Fruit fly (Drosophila melanogaster): ENCODE results near the gene CG13250.

CG13250 gene

dm6 chr3L:20536919-20537318, 3.4 kb downstream of the CG13250 start:
- TF ChIP-seq cic (GFP tag; optimal IDR thresholded peaks at IDR 0.05) (no peak), kay (GFP tag; ENCODE audit: borderline replicate concordance) (peak; percentile 63)

dm6 chr3L:20537655-20538300, 4.3 kb downstream of the CG13250 start:
- TF ChIP-seq Mnt (GFP tag; optimal IDR thresholded peaks at IDR 0.05) (no peak), kay (GFP tag; ENCODE audit: borderline replicate concordance) (peak; percentile 78), CG5204 (GFP tag; optimal IDR thresholded peaks at IDR 0.05) (peak; percentile 19), toe (GFP tag; optimal IDR thresholded peaks at IDR 0.05) (no peak), Clk (GFP tag; optimal IDR thresholded peaks at IDR 0.05) (no peak), cic (GFP tag; optimal IDR thresholded peaks at IDR 0.05) (peak; percentile 56), ovo (GFP tag; optimal IDR thresholded peaks at IDR 0.05) (no peak), CG7045 (GFP tag; optimal IDR thresholded peaks at IDR 0.05) (no peak), bab1 (GFP tag; optimal IDR thresholded peaks at IDR 0.05) (no peak), Crg-1 (GFP tag; optimal IDR thresholded peaks at IDR 0.05) (no peak), CG7101 (tag; optimal IDR thresholded peaks at IDR 0.05) (no peak), CG14711 (tag; optimal IDR thresholded peaks at IDR 0.05) (no peak), CG33017 (tag; optimal IDR thresholded peaks at IDR 0.05) (no peak)

dm6 chr3L:20538458-20538857, 4.9 kb downstream of the CG13250 start:
- TF ChIP-seq toe (GFP tag; optimal IDR thresholded peaks at IDR 0.05) = no peak

- TF ChIP-seq Mnt (GFP tag; optimal IDR thresholded peaks at IDR 0.05) (peak; percentile 4), CG1620 (GFP tag; optimal IDR thresholded peaks at IDR 0.05) (no peak), CG33017 (tag; optimal IDR thresholded peaks at IDR 0.05) (no peak), tj (GFP tag; optimal IDR thresholded peaks at IDR 0.05) (peak; percentile 98), Clk (GFP tag; optimal IDR thresholded peaks at IDR 0.05) (no peak), cic (GFP tag; optimal IDR thresholded peaks at IDR 0.05) (peak; percentile 28), CG5204 (GFP tag; optimal IDR thresholded peaks at IDR 0.05) (no peak), ovo (GFP tag; optimal IDR thresholded peaks at IDR 0.05) (no peak), kay (GFP tag; ENCODE audit: borderline replicate concordance) (peak; percentile 72), CG7045 (GFP tag; optimal IDR thresholded peaks at IDR 0.05) (no peak)
Observed at dm6 chr3L:20539116-20539990, 5.8 kb downstream of the CG13250 start.

- TF ChIP-seq CG14711 (tag; optimal IDR thresholded peaks at IDR 0.05) (peak; percentile 76), cnc (optimal IDR thresholded peaks at IDR 0.05) (no peak), CG12768 (GFP tag; optimal IDR thresholded peaks at IDR 0.05) (peak; percentile 89), ovo (GFP tag; optimal IDR thresholded peaks at IDR 0.05) (no peak), CG33017 (tag; optimal IDR thresholded peaks at IDR 0.05) (peak; percentile 91), CG7045 (GFP tag; optimal IDR thresholded peaks at IDR 0.05) (peak; percentile 80), toe (GFP tag; optimal IDR thresholded peaks at IDR 0.05) (peak; percentile 66), Mnt (GFP tag; optimal IDR thresholded peaks at IDR 0.05) (peak; percentile 45), CG5204 (GFP tag; optimal IDR thresholded peaks at IDR 0.05) (peak; percentile 71), kay (GFP tag; ENCODE audit: borderline replicate concordance) (peak; percentile 84), cic (GFP tag; optimal IDR thresholded peaks at IDR 0.05) (peak; percentile 85), Crg-1 (GFP tag; optimal IDR thresholded peaks at IDR 0.05) (no peak), bab1 (GFP tag; optimal IDR thresholded peaks at IDR 0.05) (peak; percentile 76), tj (GFP tag; optimal IDR thresholded peaks at IDR 0.05) (peak; percentile 9), Clk (GFP tag; optimal IDR thresholded peaks at IDR 0.05) (peak; percentile 34), pad (GFP tag; optimal IDR thresholded peaks at IDR 0.05) (peak; percentile 47), CG1620 (GFP tag; optimal IDR thresholded peaks at IDR 0.05) (peak; percentile 19), CG11617 (GFP tag; optimal IDR thresholded peaks at IDR 0.05) (peak; percentile 87), Hr96 (GFP tag; optimal IDR thresholded peaks at IDR 0.05) (peak; percentile 65), CG7101 (tag; optimal IDR thresholded peaks at IDR 0.05) (peak; percentile 87)
Observed at dm6 chr3L:20540182-20540974, 6.9 kb downstream of the CG13250 start, which contains the start of gene Rcd2. TSS of gene Rcd2 (minus strand) at chr3L:20540417.
